Worm (Caenorhabditis elegans) whole organism, L3 larva: ENCODE results near the gene set-4.

ENCODE experiments used
- ZK546.5 ChIP-seq: sonication (generic microtip); optimal IDR thresholded peaks from 2 replicates; lab custom pipeline; 2017; ENCODE audit warnings: missing biosample characterization, missing genetic modification characterization
- aly-2 ChIP-seq: fragments of 150-350 bp; optimal IDR thresholded peaks from 2 replicates; lab custom pipeline; 2014; ENCODE audit warnings: missing biosample characterization, missing genetic modification characterization
- ceh-16 ChIP-seq: sonication (generic microtip); optimal IDR thresholded peaks from 2 replicates; lab custom pipeline; 2017; ENCODE audit warnings: missing biosample characterization, missing genetic modification characterization
- ceh-28 ChIP-seq: fragments of 150-350 bp; optimal IDR thresholded peaks from 2 replicates; lab custom pipeline; 2014; ENCODE audit warnings: missing biosample characterization, missing genetic modification reagents, missing genetic modification characterization
- daf-12 ChIP-seq: fragments of 150-350 bp; optimal IDR thresholded peaks from 2 replicates; lab custom pipeline; 2014; ENCODE audit warnings: missing biosample characterization, missing genetic modification reagents, missing genetic modification characterization
- egl-27 ChIP-seq: sonication (generic microtip); optimal IDR thresholded peaks from 4 replicates; lab custom pipeline; 2017; ENCODE audit warnings: missing biosample characterization, missing genetic modification reagents, missing genetic modification characterization
- elt-1 ChIP-seq: fragments of 150-350 bp; optimal IDR thresholded peaks from 2 replicates; lab custom pipeline; 2014; ENCODE audit warnings: missing biosample characterization, missing genetic modification characterization
- elt-2 ChIP-seq: sonication (generic microtip); optimal IDR thresholded peaks from 2 replicates; lab custom pipeline; 2016; ENCODE audit warnings: missing genetic modification reagents, mild to moderate bottlenecking, missing genetic modification characterization, missing compliant biosample characterization
- elt-3 ChIP-seq, 3 experiments: fragments of 150-350 bp in 1 of 3; sonication (generic microtip) in 2 of 3; optimal IDR thresholded peaks; 2 replicates in 2 of 3; 4 replicates in 1 of 3; lab custom pipeline; 2014 to 2017; ENCODE audit warnings: missing biosample characterization in 3 of 3, missing genetic modification characterization in 3 of 3
- eor-1 ChIP-seq, 2 experiments: fragments of 150-350 bp; optimal IDR thresholded peaks; 2 replicates each; lab custom pipeline; 2014 to 2018; ENCODE audit warnings: missing biosample characterization in 2 of 2, missing genetic modification characterization in 2 of 2
- fkh-10 ChIP-seq: sonication (generic microtip); optimal IDR thresholded peaks from 2 replicates; lab custom pipeline; 2017; ENCODE audit warnings: missing biosample characterization, missing genetic modification reagents, missing genetic modification characterization
- fos-1 ChIP-seq: fragments of 150-350 bp; optimal IDR thresholded peaks from 2 replicates; lab custom pipeline; 2014; ENCODE audit warnings: missing biosample characterization, missing genetic modification characterization
- hmg-11 ChIP-seq: sonication (generic microtip); optimal IDR thresholded peaks from 2 replicates; lab custom pipeline; 2016; ENCODE audit warnings: missing genetic modification characterization, missing compliant biosample characterization
- jun-1 ChIP-seq: fragments of 150-350 bp; optimal IDR thresholded peaks from 2 replicates; lab custom pipeline; 2014; ENCODE audit warnings: missing biosample characterization, missing genetic modification reagents, missing genetic modification characterization
- lin-39 ChIP-seq: fragments of 150-350 bp; optimal IDR thresholded peaks from 2 replicates; lab custom pipeline; 2018; ENCODE audit warnings: missing biosample characterization, missing genetic modification reagents, missing genetic modification characterization
- lsy-12 ChIP-seq: sonication (generic microtip); optimal IDR thresholded peaks from 2 replicates; lab custom pipeline; 2016; ENCODE audit warnings: mild to moderate bottlenecking, missing genetic modification characterization, missing compliant biosample characterization
- mdl-1 ChIP-seq: fragments of 150-350 bp; optimal IDR thresholded peaks from 2 replicates; lab custom pipeline; 2014; ENCODE audit warnings: missing biosample characterization, missing genetic modification characterization
- mml-1 ChIP-seq: fragments of 150-350 bp; sonication (generic microtip); optimal IDR thresholded peaks from 3 replicates; lab custom pipeline; 2014; ENCODE audit warnings: missing biosample characterization, missing genetic modification characterization
- nfya-1 ChIP-seq: sonication (generic microtip); optimal IDR thresholded peaks from 2 replicates; lab custom pipeline; 2017; ENCODE audit warnings: missing genetic modification characterization, mild to moderate bottlenecking, missing compliant biosample characterization, antibody characterized with exemption, moderate library complexity; ENCODE audit not compliant: insufficient read depth
- nhr-11 ChIP-seq: fragments of 150-350 bp; optimal IDR thresholded peaks from 2 replicates; lab custom pipeline; 2014; ENCODE audit warnings: missing biosample characterization, missing genetic modification characterization
- nhr-12 ChIP-seq: fragments of 150-350 bp; optimal IDR thresholded peaks from 2 replicates; lab custom pipeline; 2014; ENCODE audit warnings: missing biosample characterization, missing genetic modification characterization
- nhr-23 ChIP-seq: fragments of 150-350 bp; optimal IDR thresholded peaks from 2 replicates; lab custom pipeline; 2014; ENCODE audit warnings: missing biosample characterization, missing genetic modification reagents, missing genetic modification characterization
- nhr-237 ChIP-seq: fragments of 150-350 bp; optimal IDR thresholded peaks from 2 replicates; lab custom pipeline; 2014; ENCODE audit warnings: missing biosample characterization, missing genetic modification characterization
- nhr-25 ChIP-seq: sonication (generic microtip); optimal IDR thresholded peaks from 2 replicates; lab custom pipeline; 2017; ENCODE audit warnings: missing biosample characterization, missing genetic modification characterization
- nhr-28 ChIP-seq: fragments of 150-350 bp; optimal IDR thresholded peaks from 2 replicates; lab custom pipeline; 2014; ENCODE audit warnings: missing biosample characterization, missing genetic modification characterization
- nhr-67 ChIP-seq: fragments of 150-350 bp; optimal IDR thresholded peaks from 2 replicates; lab custom pipeline; 2014; ENCODE audit warnings: missing biosample characterization, missing genetic modification characterization
- nhr-76 ChIP-seq: fragments of 150-350 bp; sonication (generic microtip); optimal IDR thresholded peaks from 5 replicates; lab custom pipeline; 2014; ENCODE audit warnings: missing biosample characterization, missing genetic modification characterization
- pha-4 ChIP-seq: fragments of 150-350 bp; optimal IDR thresholded peaks from 2 replicates; lab custom pipeline; 2014; ENCODE audit warnings: missing biosample characterization, missing genetic modification reagents, missing genetic modification characterization
- pqm-1 ChIP-seq: fragments of 150-350 bp; optimal IDR thresholded peaks from 2 replicates; lab custom pipeline; 2017; ENCODE audit warnings: missing biosample characterization, missing genetic modification characterization, inconsistent platforms
- sea-2 ChIP-seq: fragments of 150-350 bp; sonication (generic microtip); optimal IDR thresholded peaks from 4 replicates; lab custom pipeline; 2014; ENCODE audit warnings: missing biosample characterization, missing genetic modification reagents, missing genetic modification characterization
- skn-1 ChIP-seq: fragments of 150-350 bp; optimal IDR thresholded peaks from 2 replicates; lab custom pipeline; 2014; ENCODE audit warnings: missing biosample characterization, missing genetic modification characterization
- snpc-4 ChIP-seq: fragments of 150-350 bp; optimal IDR thresholded peaks from 2 replicates; lab custom pipeline; 2014; ENCODE audit warnings: missing biosample characterization, missing genetic modification characterization
- tbx-2 ChIP-seq: sonication (generic microtip); optimal IDR thresholded peaks from 2 replicates; lab custom pipeline; 2016; ENCODE audit warnings: mild to moderate bottlenecking, missing genetic modification characterization, missing compliant biosample characterization
- unc-62 ChIP-seq: fragments of 150-350 bp; sonication (generic microtip); optimal IDR thresholded peaks from 4 replicates; lab custom pipeline; 2014; ENCODE audit warnings: missing biosample characterization, missing genetic modification reagents, missing genetic modification characterization
- ztf-11 ChIP-seq: fragments of 150-350 bp; optimal IDR thresholded peaks from 2 replicates; lab custom pipeline; 2014; ENCODE audit warnings: missing biosample characterization, missing genetic modification characterization
- ztf-4 ChIP-seq: fragments of 150-350 bp; optimal IDR thresholded peaks from 2 replicates; lab custom pipeline; 2014; ENCODE audit warnings: missing biosample characterization, missing genetic modification characterization

set-4 gene

ce11 chrII:6342455-6342854, 11.3 kb upstream of the set-4 start:
- no peak for TF ChIP-seq elt-1 (tag; lab: Kevin White, UChicago)
- no peak for TF ChIP-seq nhr-23
- TF ChIP-seq pha-4 (tag; lab: Kevin White, UChicago) = no peak
- TF ChIP-seq lsy-12 (tag; lab: Kevin White, UChicago) = no peak
- TF ChIP-seq nfya-1 = no peak
- TF ChIP-seq nhr-12 (tag; lab: Kevin White, UChicago) = no peak
- no peak for TF ChIP-seq nhr-11
- TF ChIP-seq egl-27 (tag; lab: Kevin White, UChicago) = no peak
- TF ChIP-seq nhr-237 (tag; lab: Kevin White, UChicago) = no peak
- no peak for TF ChIP-seq aly-2 (tag; lab: Kevin White, UChicago)
- no peak for TF ChIP-seq ztf-11
- no peak for TF ChIP-seq elt-3 (tag; optimal IDR thresholded peaks at IDR 0.05; lab: Kevin White, UChicago)
- TF ChIP-seq nhr-28 (tag; lab: Kevin White, UChicago) = no peak
- no peak for TF ChIP-seq hmg-11 (tag; lab: Kevin White, UChicago)

ce11 chrII:6341076-6341475, 9.9 kb upstream of the set-4 start:
- no peak for TF ChIP-seq nhr-76 (tag; lab: Kevin White, UChicago)
- no peak for TF ChIP-seq lin-39 (tag; lab: Kevin White, UChicago)
- TF ChIP-seq ceh-16 = no peak
- TF ChIP-seq pha-4 (tag; lab: Kevin White, UChicago) = peak; percentile 25
- TF ChIP-seq nhr-23 = peak; percentile 73
- no peak for TF ChIP-seq nhr-237 (tag; lab: Kevin White, UChicago)
- no peak for TF ChIP-seq nhr-12 (tag; lab: Kevin White, UChicago)
- TF ChIP-seq jun-1 (tag; lab: Kevin White, UChicago) = no peak
- no peak for TF ChIP-seq mdl-1 (tag; lab: Kevin White, UChicago)
- no peak for TF ChIP-seq unc-62 (GFP tag; lab: Kevin White, UChicago)
- TF ChIP-seq sea-2 = no peak
- TF ChIP-seq elt-3 (tag; optimal IDR thresholded peaks at IDR 0.05; lab: Kevin White, UChicago) = no peak
- peak; percentile 57 for TF ChIP-seq pqm-1
- TF ChIP-seq ztf-4 (tag; lab: Kevin White, UChicago) = no peak
- no peak for TF ChIP-seq nhr-67 (tag; lab: Kevin White, UChicago)
- TF ChIP-seq nfya-1 = no peak
- TF ChIP-seq ceh-28 (tag; lab: Kevin White, UChicago) = no peak
- TF ChIP-seq tbx-2 = no peak
- TF ChIP-seq egl-27 (tag; lab: Kevin White, UChicago) = no peak

- no peak for TF ChIP-seq eor-1 (tag; optimal IDR thresholded peaks at IDR 0.05; lab: Kevin White, UChicago)
- TF ChIP-seq nhr-11 = no peak
- no peak for TF ChIP-seq nhr-67 (tag; lab: Kevin White, UChicago)
- TF ChIP-seq tbx-2 = no peak
- no peak for TF ChIP-seq nhr-25 (tag; lab: Kevin White, UChicago)
- no peak for TF ChIP-seq egl-27 (tag; lab: Kevin White, UChicago)
- no peak for TF ChIP-seq ceh-28 (tag; lab: Kevin White, UChicago)
- TF ChIP-seq nfya-1 = no peak
- no peak for TF ChIP-seq skn-1
- TF ChIP-seq ztf-4 (tag; lab: Kevin White, UChicago) = no peak
- TF ChIP-seq elt-2 (tag; lab: Kevin White, UChicago) = no peak
- TF ChIP-seq fos-1 (tag; lab: Kevin White, UChicago) = no peak
- TF ChIP-seq pha-4 (tag; lab: Kevin White, UChicago) = no peak
- TF ChIP-seq elt-1 (tag; lab: Kevin White, UChicago) = no peak
- no peak for TF ChIP-seq daf-12 (tag; lab: Kevin White, UChicago)
These were observed 8.8 kb upstream of the set-4 start, which contains the start of gene C32D5.7 for ce11 chrII:6339948-6340347. Gene C32D5.7, minus strand, starts transcription at chrII:6340048.

ce11 chrII:6339511-6339910, 8.4 kb upstream of the set-4 start:
- TF ChIP-seq aly-2 (tag; lab: Kevin White, UChicago) (no peak), elt-2 (tag; lab: Kevin White, UChicago) (peak; percentile 51), pha-4 (tag; lab: Kevin White, UChicago) (peak; percentile 44), pqm-1 (peak; percentile 72)

ce11 chrII:6335358-6335757, 4.2 kb upstream of the set-4 start, which contains the start of gene C32D5.14:
Gene C32D5.14, plus strand, starts transcription at chrII:6335488.
- TF ChIP-seq fkh-10 (no peak), lsy-12 (tag; lab: Kevin White, UChicago) (no peak), lin-39 (tag; lab: Kevin White, UChicago) (no peak), ceh-16 (no peak), nhr-67 (tag; lab: Kevin White, UChicago) (no peak), eor-1 (tag; optimal IDR thresholded peaks at IDR 0.05; lab: Kevin White, UChicago) (no peak), pqm-1 (peak; percentile 56), snpc-4 (no peak), nhr-11 (peak; percentile 18), ceh-28 (tag; lab: Kevin White, UChicago) (no peak), elt-2 (tag; lab: Kevin White, UChicago) (peak; percentile 67), ZK546.5 (tag; lab: Kevin White, UChicago) (no peak), mml-1 (tag; lab: Kevin White, UChicago) (no peak), nhr-25 (tag; lab: Kevin White, UChicago) (no peak)
